Fruit fly (Drosophila melanogaster) whole organism, pupa: Measurements from ENCODE around the gene CG17646.

Experiments used
- CG9948 ChIP-seq: fragments of 200-800 bp; sonication (Bioruptor generic); optimal IDR thresholded peaks from 2 replicates; lab custom pipeline; 2018; ENCODE audit warnings: missing biosample characterization, mild to moderate bottlenecking, missing genetic modification characterization, moderate library complexity
- Snoo ChIP-seq: fragments of 200-800 bp; sonication (Bioruptor generic); optimal IDR thresholded peaks from 3 replicates; lab custom pipeline; 2017; ENCODE audit warnings: missing biosample characterization, mild to moderate bottlenecking, missing genetic modification characterization, inconsistent platforms

DNA sequence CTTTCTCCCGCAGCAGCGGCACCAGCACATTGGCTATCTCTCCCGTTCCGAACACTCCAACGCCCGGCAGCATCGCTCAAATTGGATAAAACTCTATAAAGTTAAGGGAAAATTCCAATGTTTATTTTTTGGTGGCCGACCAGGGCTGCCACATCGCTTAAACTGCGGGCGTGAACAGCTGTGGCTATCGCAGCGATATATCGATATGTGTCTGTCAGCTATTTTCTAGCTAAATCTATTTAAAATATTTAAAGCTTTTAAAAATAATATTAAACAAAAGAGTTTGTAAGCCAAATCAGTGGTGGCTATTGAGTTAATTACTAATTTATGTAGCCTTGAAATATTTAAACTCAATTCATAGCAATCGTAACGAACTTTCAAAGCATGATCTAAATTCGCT lies 19.6 kb downstream of the CG17646 start, which contains the start of the genes CG17712 and CG17648:
- TF ChIP-seq Snoo (tag; lab: Kevin White, UChicago) (no peak), CG9948 (tag; lab: Kevin White, UChicago) (no peak)
